Fruit fly (Drosophila melanogaster) Kc167 (cell line): ENCODE data around the gene PGAP2.

ENCODE experiments used
- h ChIP-seq: fragments of >200 bp; optimal IDR thresholded peaks from 3 replicates; lab custom pipeline; 2018; ENCODE audit warnings: missing external identifiers
- insv ChIP-seq: fragments of >200 bp; optimal IDR thresholded peaks from 3 replicates; lab custom pipeline; 2018; ENCODE audit warnings: missing external identifiers
- psq ChIP-seq: fragments of >200 bp; optimal IDR thresholded peaks from 2 replicates; lab custom pipeline; 2017; ENCODE audit warnings: missing external identifiers

DNA sequence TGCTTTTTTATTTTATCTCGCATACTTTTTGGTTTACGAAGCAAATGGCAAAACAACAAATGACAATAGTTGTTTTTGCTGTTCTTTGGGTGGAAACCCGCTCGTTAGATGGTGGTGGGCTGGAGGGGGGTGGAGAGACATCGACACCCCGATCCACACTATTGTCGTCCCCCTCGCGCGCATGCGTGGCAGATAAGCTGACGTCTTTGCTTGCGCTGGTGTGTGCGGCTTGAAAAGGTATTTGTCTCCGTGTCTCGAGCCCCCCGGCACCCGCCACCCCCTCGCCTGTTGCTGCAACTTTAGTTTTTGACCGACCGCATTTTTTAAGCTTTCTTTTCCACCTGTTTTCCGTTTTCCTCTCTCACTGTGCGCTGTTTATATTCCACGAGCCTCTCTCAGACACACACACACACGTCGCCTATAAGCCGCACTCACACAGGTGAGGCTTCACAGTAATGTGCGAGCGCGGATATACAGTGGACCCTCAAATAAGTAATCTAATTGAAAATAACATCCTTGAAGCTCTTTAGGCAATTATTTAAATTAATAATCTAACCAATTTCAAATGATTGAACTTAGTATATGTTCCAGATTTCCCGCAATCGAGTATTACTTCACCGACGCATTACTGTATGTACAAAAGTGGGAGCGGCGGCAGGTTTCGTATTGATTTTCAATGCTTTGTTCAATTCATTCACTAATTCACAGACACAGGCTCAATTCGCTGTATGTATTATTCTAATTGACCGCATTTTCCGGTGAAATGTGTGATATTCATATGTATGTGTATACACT, 47.8 kb upstream of the PGAP2 start:
- TF ChIP-seq psq (lab: Kevin White, UChicago) (no peak), insv (lab: Kevin White, UChicago) (no peak), h (lab: Kevin White, UChicago) (no peak)
